Worm (Caenorhabditis elegans) whole organism, early embryonic: ENCODE data around the gene C49F8.1.

Experiments used
- B0310.2 ChIP-seq: sonication (generic microtip); optimal IDR thresholded peaks from 2 replicates; lab custom pipeline; 2016; ENCODE audit warnings: mild to moderate bottlenecking, missing genetic modification characterization, missing compliant biosample characterization
- F13C5.2 ChIP-seq: sonication (generic microtip); optimal IDR thresholded peaks from 2 replicates; lab custom pipeline; 2017; ENCODE audit warnings: mild to moderate bottlenecking, missing genetic modification characterization, inconsistent platforms, missing compliant biosample characterization
- aly-1 ChIP-seq: sonication (generic microtip); optimal IDR thresholded peaks from 2 replicates; lab custom pipeline; 2016; ENCODE audit warnings: missing genetic modification characterization, missing compliant biosample characterization
- ama-1 ChIP-seq: fragments of 150-350 bp; optimal IDR thresholded peaks from 2 replicates; lab custom pipeline; 2014
- ceh-13 ChIP-seq: fragments of 200-800 bp; sonication (Bioruptor generic); optimal IDR thresholded peaks from 2 replicates; lab custom pipeline; 2018; ENCODE audit warnings: mild to moderate bottlenecking, missing genetic modification characterization, missing compliant biosample characterization
- ceh-36 ChIP-seq: sonication (generic microtip); optimal IDR thresholded peaks from 2 replicates; lab custom pipeline; 2016; ENCODE audit warnings: missing genetic modification characterization, inconsistent platforms, missing compliant biosample characterization
- ets-7 ChIP-seq: sonication (generic microtip); optimal IDR thresholded peaks from 2 replicates; lab custom pipeline; 2016; ENCODE audit warnings: missing genotype, missing genetic modification characterization, missing compliant biosample characterization
- flt-1 ChIP-seq: fragments of 200-800 bp; sonication (Bioruptor generic); IDR thresholded peaks from 2 replicates; pipeline ENCODE4 v1.3.6; 2022; ENCODE audit warnings: missing genetic modification characterization, missing compliant biosample characterization
- hmbx-1 ChIP-seq: sonication (generic microtip); optimal IDR thresholded peaks from 2 replicates; lab custom pipeline; 2016; ENCODE audit warnings: mild to moderate bottlenecking, missing genetic modification characterization, missing compliant biosample characterization
- hmg-4 ChIP-seq: fragments of 200-800 bp; sonication (Bioruptor generic); optimal IDR thresholded peaks from 2 replicates; lab custom pipeline; 2018; ENCODE audit warnings: mild to moderate bottlenecking, missing genetic modification characterization, missing compliant biosample characterization
- hnd-1 ChIP-seq: sonication (generic microtip); optimal IDR thresholded peaks from 2 replicates; lab custom pipeline; 2016; ENCODE audit warnings: missing genetic modification characterization, missing compliant biosample characterization
- pes-1 ChIP-seq: fragments of 200-800 bp; sonication (Bioruptor generic); IDR thresholded peaks from 2 replicates; pipeline ENCODE4 v1.3.6; 2022; ENCODE audit warnings: missing genetic modification reagents, missing genetic modification characterization, missing compliant biosample characterization
- scrt-1 ChIP-seq: fragments of 200-800 bp; sonication (Bioruptor generic); IDR thresholded peaks from 2 replicates; pipeline ENCODE4 v1.3.6; 2022; ENCODE audit warnings: missing genetic modification characterization, missing compliant biosample characterization
- sea-1 ChIP-seq: fragments of 200-800 bp; sonication (Bioruptor generic); conservative IDR thresholded peaks from 2 replicates; pipeline ENCODE4 v1.3.6; 2022; ENCODE audit warnings: missing genetic modification characterization, missing compliant biosample characterization
- tbx-11 ChIP-seq: fragments of 200-800 bp; sonication (Bioruptor generic); IDR thresholded peaks from 2 replicates; pipeline ENCODE4 v1.3.6; 2022; ENCODE audit warnings: missing genetic modification characterization, missing compliant biosample characterization
- tbx-37 ChIP-seq: fragments of 200-800 bp; sonication (Bioruptor generic); conservative IDR thresholded peaks from 2 replicates; pipeline ENCODE4 v1.3.6; 2022; ENCODE audit warnings: missing genetic modification reagents, missing genetic modification characterization, missing compliant biosample characterization
- tra-4 ChIP-seq: sonication (generic microtip); optimal IDR thresholded peaks from 2 replicates; lab custom pipeline; 2017; ENCODE audit warnings: missing genetic modification characterization, missing compliant biosample characterization

The C49F8.1 gene

ce11 chrX:13376851-13377250, 12.1 kb upstream of the C49F8.1 start, which contains the start of the genes C49F8.14 and gem-1:
Gene C49F8.14 (minus strand): TSS chrX:13376949.
Gene gem-1 (minus strand): TSS chrX:13376992.
- TF ChIP-seq ama-1 (lab: Kevin White, UChicago) (no peak), sea-1 (GFP tag; lab: Robert Waterston, UW) (no peak)

ce11 chrX:13376185-13376584, 11.4 kb upstream of the C49F8.1 start:
- TF ChIP-seq scrt-1 (GFP tag; lab: Robert Waterston, UW), result no peak
- TF ChIP-seq pes-1 (GFP tag; lab: Robert Waterston, UW), result no peak
- TF ChIP-seq ama-1 (lab: Kevin White, UChicago), result no peak
- no peak for TF ChIP-seq ceh-36
- no peak for TF ChIP-seq hmbx-1 (tag; lab: Kevin White, UChicago)
- TF ChIP-seq aly-1 (tag; lab: Kevin White, UChicago), result no peak
- no peak for TF ChIP-seq tra-4
- no peak for TF ChIP-seq tbx-11 (GFP tag; lab: Robert Waterston, UW)
- no peak for TF ChIP-seq ets-7 (tag; lab: Kevin White, UChicago)

DNA sequence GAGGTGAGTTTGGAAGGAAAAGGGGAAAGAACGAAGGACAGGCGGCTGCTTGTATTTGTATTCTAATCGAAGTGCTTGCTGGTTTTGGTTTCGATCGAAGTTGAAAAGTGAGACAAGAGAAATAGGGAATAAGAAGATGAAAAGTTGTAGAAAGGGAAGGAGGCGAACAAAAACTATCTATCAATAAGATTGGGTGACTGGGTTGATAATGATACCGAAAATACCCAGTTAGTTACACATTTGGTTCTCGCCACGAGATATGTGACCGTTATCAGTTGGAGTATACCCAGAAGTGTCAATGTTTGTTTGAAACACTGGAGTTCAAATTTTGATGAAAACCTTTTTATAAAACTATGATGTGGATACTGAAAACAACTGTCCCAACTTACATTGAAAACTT, 3.5 kb upstream of the C49F8.1 start:
- TF ChIP-seq sea-1 (GFP tag; lab: Robert Waterston, UW) (no peak), F13C5.2 (no peak), ceh-13 (no peak), tbx-11 (GFP tag; lab: Robert Waterston, UW) (no peak), ama-1 (lab: Kevin White, UChicago) (no peak), hmg-4 (GFP tag; lab: Kevin White, UChicago) (no peak), tbx-37 (GFP tag; lab: Robert Waterston, UW) (no peak), B0310.2 (tag; lab: Kevin White, UChicago) (no peak), pes-1 (GFP tag; lab: Robert Waterston, UW) (no peak), ets-7 (tag; lab: Kevin White, UChicago) (no peak), scrt-1 (GFP tag; lab: Robert Waterston, UW) (no peak), ceh-36 (no peak), hnd-1 (tag; lab: Kevin White, UChicago) (no peak), aly-1 (tag; lab: Kevin White, UChicago) (no peak), hmbx-1 (tag; lab: Kevin White, UChicago) (no peak), flt-1 (GFP tag; lab: Robert Waterston, UW) (no peak), tra-4 (no peak)

DNA sequence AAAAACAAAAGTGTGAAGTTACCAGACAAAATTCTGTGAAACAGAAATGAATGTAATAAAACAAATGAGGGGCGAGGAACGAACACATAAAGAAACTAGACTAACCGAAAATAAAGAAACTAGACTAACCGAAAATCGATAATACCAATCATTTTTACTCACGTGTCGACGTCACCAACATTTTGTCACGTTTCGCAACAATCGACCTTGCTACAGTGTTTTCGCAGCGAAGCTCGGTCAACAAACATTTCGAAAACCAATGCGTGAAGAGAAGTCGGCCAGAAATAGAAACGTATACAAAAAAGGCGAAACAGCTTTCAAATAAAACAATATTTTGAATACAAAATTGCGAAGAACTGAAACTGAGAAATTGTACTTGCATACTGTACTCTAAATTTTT, 2.2 kb upstream of the C49F8.1 start:
- TF ChIP-seq pes-1 (GFP tag; lab: Robert Waterston, UW) (no peak), scrt-1 (GFP tag; lab: Robert Waterston, UW) (no peak), hmbx-1 (tag; lab: Kevin White, UChicago) (no peak), ets-7 (tag; lab: Kevin White, UChicago) (no peak), ceh-36 (no peak), hmg-4 (GFP tag; lab: Kevin White, UChicago) (no peak), flt-1 (GFP tag; lab: Robert Waterston, UW) (no peak), ceh-13 (no peak), ama-1 (lab: Kevin White, UChicago) (no peak), tra-4 (no peak), hnd-1 (tag; lab: Kevin White, UChicago) (no peak)

- TF ChIP-seq ceh-13, result no peak
These were observed 2.3 kb downstream of the C49F8.1 start, which contains the start of gene C49F8.15 for ce11 chrX:13362486-13362885. Gene C49F8.15 (minus strand): TSS chrX:13362586.

ce11 chrX:13360632-13361031, 4.2 kb downstream of the C49F8.1 start:
- no peak for TF ChIP-seq tbx-11 (GFP tag; lab: Robert Waterston, UW)
- no peak for TF ChIP-seq hmbx-1 (tag; lab: Kevin White, UChicago)
- no peak for TF ChIP-seq sea-1 (GFP tag; lab: Robert Waterston, UW)
- TF ChIP-seq ama-1 (lab: Kevin White, UChicago), result no peak
- TF ChIP-seq tbx-37 (GFP tag; lab: Robert Waterston, UW), result no peak
- no peak for TF ChIP-seq scrt-1 (GFP tag; lab: Robert Waterston, UW)
- TF ChIP-seq hnd-1 (tag; lab: Kevin White, UChicago), result no peak
- no peak for TF ChIP-seq hmg-4 (GFP tag; lab: Kevin White, UChicago)
- TF ChIP-seq flt-1 (GFP tag; lab: Robert Waterston, UW), result no peak
- TF ChIP-seq B0310.2 (tag; lab: Kevin White, UChicago), result no peak
- TF ChIP-seq ceh-36, result no peak
- no peak for TF ChIP-seq ceh-13
- no peak for TF ChIP-seq F13C5.2
- no peak for TF ChIP-seq pes-1 (GFP tag; lab: Robert Waterston, UW)
- TF ChIP-seq ets-7 (tag; lab: Kevin White, UChicago), result no peak
- no peak for TF ChIP-seq tra-4
- TF ChIP-seq aly-1 (tag; lab: Kevin White, UChicago), result no peak

ce11 chrX:13359800-13360199, 5.0 kb downstream of the C49F8.1 start:
- TF ChIP-seq hmg-4 (GFP tag; lab: Kevin White, UChicago) (no peak), ets-7 (tag; lab: Kevin White, UChicago) (no peak), ama-1 (lab: Kevin White, UChicago) (no peak), ceh-36 (no peak), scrt-1 (GFP tag; lab: Robert Waterston, UW) (no peak), aly-1 (tag; lab: Kevin White, UChicago) (no peak), hmbx-1 (tag; lab: Kevin White, UChicago) (no peak), hnd-1 (tag; lab: Kevin White, UChicago) (no peak), tra-4 (no peak), ceh-13 (no peak), B0310.2 (tag; lab: Kevin White, UChicago) (no peak), tbx-37 (GFP tag; lab: Robert Waterston, UW) (no peak), tbx-11 (GFP tag; lab: Robert Waterston, UW) (no peak), sea-1 (GFP tag; lab: Robert Waterston, UW) (no peak), flt-1 (GFP tag; lab: Robert Waterston, UW) (no peak)

ce11 chrX:13358573-13358972, 6.2 kb downstream of the C49F8.1 start:
- TF ChIP-seq ceh-36 (no peak), tbx-11 (GFP tag; lab: Robert Waterston, UW) (no peak), sea-1 (GFP tag; lab: Robert Waterston, UW) (no peak), tra-4 (no peak), hnd-1 (tag; lab: Kevin White, UChicago) (no peak)
